Fruit fly (Drosophila melanogaster): ENCODE data around the gene CG42710.

DNA sequence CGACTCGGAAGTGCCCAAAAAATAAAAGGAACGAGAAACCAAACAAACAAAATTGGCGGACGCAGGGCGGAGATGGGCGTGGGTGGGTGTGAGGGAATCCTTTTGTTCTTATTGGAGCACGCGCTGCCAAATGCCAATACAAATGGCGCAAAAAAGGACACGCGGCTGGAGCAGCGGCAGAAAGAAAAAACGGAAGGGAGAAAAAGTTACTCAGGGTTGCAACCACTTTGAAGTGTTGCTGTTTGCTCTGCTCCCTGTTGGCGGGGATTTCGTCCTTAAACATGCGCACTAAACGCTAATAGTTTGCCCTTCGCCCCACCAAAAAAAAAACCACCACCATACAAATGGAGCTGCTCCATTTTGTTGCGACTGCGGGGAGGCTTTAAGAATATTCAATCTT is 34.8 kb downstream of the CG42710 start:
- TF ChIP-seq psq (optimal IDR thresholded peaks at IDR 0.05): no peak
- TF ChIP-seq Sin3A (optimal IDR thresholded peaks at IDR 0.05): no peak

Data from Kc167 (cell line).